Worm (Caenorhabditis elegans) whole organism, young adult: ENCODE data around the gene B0336.7.

Experiments
- B0336.3 ChIP-seq: fragments of 200-800 bp; sonication (Bioruptor generic); IDR thresholded peaks from 2 replicates; pipeline ENCODE4 v1.3.6; 2022; ENCODE audit warnings: missing genetic modification characterization, missing compliant biosample characterization
- C17E4.6 ChIP-seq: fragments of 200-800 bp; sonication (Bioruptor generic); IDR thresholded peaks from 2 replicates; pipeline ENCODE4 v1.3.6; 2022; ENCODE audit warnings: missing genetic modification reagents, missing genetic modification characterization, missing compliant biosample characterization
- D2030.7 ChIP-seq: fragments of 200-800 bp; sonication (Bioruptor generic); IDR thresholded peaks from 2 replicates; pipeline ENCODE4 v1.3.6; 2022; ENCODE audit warnings: missing genetic modification reagents, missing genetic modification characterization, missing compliant biosample characterization
- F10E7.11 ChIP-seq: sonication (generic microtip); optimal IDR thresholded peaks from 2 replicates; lab custom pipeline; 2017; ENCODE audit warnings: mild to moderate bottlenecking, missing genetic modification characterization, moderate library complexity, missing compliant biosample characterization
- F33H1.4 ChIP-seq: fragments of 200-800 bp; sonication (Bioruptor generic); IDR thresholded peaks from 2 replicates; pipeline ENCODE4 v1.3.6; 2022; ENCODE audit warnings: missing genetic modification reagents, missing genetic modification characterization, missing compliant biosample characterization
- F55B11.4 ChIP-seq: sonication (generic microtip); optimal IDR thresholded peaks from 2 replicates; lab custom pipeline; 2016; ENCODE audit warnings: missing compliant biosample characterization, missing genetic modification characterization, borderline replicate concordance; ENCODE audit not compliant: insufficient read depth
- K11D2.4 ChIP-seq: fragments of 200-800 bp; sonication (Bioruptor generic); IDR thresholded peaks from 2 replicates; pipeline ENCODE4 v1.3.6; 2022; ENCODE audit warnings: missing genetic modification reagents, missing genetic modification characterization, missing compliant biosample characterization
- T07F8.4 ChIP-seq: sonication (generic microtip); optimal IDR thresholded peaks from 2 replicates; lab custom pipeline; 2016; ENCODE audit warnings: mild to moderate bottlenecking, missing genetic modification characterization, moderate library complexity, missing compliant biosample characterization
- T26A5.8 ChIP-seq: sonication (generic microtip); optimal IDR thresholded peaks from 2 replicates; lab custom pipeline; 2016; ENCODE audit warnings: missing genetic modification characterization, missing compliant biosample characterization
- Y53F4B.3 ChIP-seq: fragments of 200-800 bp; sonication (Bioruptor generic); IDR thresholded peaks from 2 replicates; pipeline ENCODE4 v1.3.6; 2022; ENCODE audit warnings: missing genetic modification reagents, missing genetic modification characterization, missing compliant biosample characterization
- Y53G8AR.9 ChIP-seq: fragments of 200-800 bp; sonication (Bioruptor generic); conservative IDR thresholded peaks from 2 replicates; pipeline ENCODE4 v1.3.6; 2022; ENCODE audit warnings: missing genetic modification reagents, missing genetic modification characterization, missing compliant biosample characterization
- aptf-3 ChIP-seq: fragments of 200-800 bp; sonication (Bioruptor generic); IDR thresholded peaks from 2 replicates; pipeline ENCODE4 v1.3.6; 2022; ENCODE audit warnings: missing genetic modification characterization, missing compliant biosample characterization
- athp-1 ChIP-seq: sonication (generic microtip); optimal IDR thresholded peaks from 2 replicates; lab custom pipeline; 2017; ENCODE audit warnings: mild to moderate bottlenecking, missing genetic modification characterization, missing compliant biosample characterization
- bed-2 ChIP-seq: fragments of 200-800 bp; sonication (Bioruptor generic); IDR thresholded peaks from 2 replicates; pipeline ENCODE4 v1.3.6; 2022; ENCODE audit warnings: missing genetic modification reagents, missing genetic modification characterization, missing compliant biosample characterization
- ceh-100 ChIP-seq: fragments of 200-800 bp; sonication (Bioruptor generic); IDR thresholded peaks from 2 replicates; pipeline ENCODE4 v1.3.6; 2022; ENCODE audit warnings: missing genetic modification reagents, missing genetic modification characterization, missing compliant biosample characterization
- ceh-27 ChIP-seq: fragments of 200-800 bp; sonication (Bioruptor generic); optimal IDR thresholded peaks from 2 replicates; lab custom pipeline; 2018; ENCODE audit warnings: mild to moderate bottlenecking, missing genetic modification characterization, moderate library complexity, missing compliant biosample characterization
- ceh-40 ChIP-seq: fragments of 200-800 bp; sonication (Bioruptor generic); IDR thresholded peaks from 2 replicates; pipeline ENCODE4 v1.3.6; 2022; ENCODE audit warnings: missing genetic modification characterization, missing compliant biosample characterization
- ceh-79 ChIP-seq: sonication (generic microtip); optimal IDR thresholded peaks from 2 replicates; lab custom pipeline; 2017; ENCODE audit warnings: mild to moderate bottlenecking, missing genetic modification characterization, missing compliant biosample characterization
- dpl-1 ChIP-seq: fragments of 150-350 bp; optimal IDR thresholded peaks from 2 replicates; lab custom pipeline; 2014; ENCODE audit warnings: missing biosample characterization, missing genetic modification reagents, missing genetic modification characterization
- egl-44 ChIP-seq: fragments of 200-800 bp; sonication (Bioruptor generic); IDR thresholded peaks from 2 replicates; pipeline ENCODE4 v1.3.6; 2022; ENCODE audit warnings: missing genetic modification reagents, missing genetic modification characterization, missing compliant biosample characterization
- ekl-4 ChIP-seq: fragments of 200-800 bp; sonication (Bioruptor generic); IDR thresholded peaks from 2 replicates; pipeline ENCODE4 v1.3.6; 2022; ENCODE audit warnings: missing genetic modification reagents, missing genetic modification characterization, missing compliant biosample characterization
- ets-4 ChIP-seq: fragments of 200-800 bp; sonication (Bioruptor generic); optimal IDR thresholded peaks from 2 replicates; lab custom pipeline; 2018; ENCODE audit warnings: mild to moderate bottlenecking, missing genetic modification characterization, missing compliant biosample characterization
- gei-17 ChIP-seq: fragments of 200-800 bp; sonication (Bioruptor generic); optimal IDR thresholded peaks from 2 replicates; lab custom pipeline; 2018; ENCODE audit warnings: mild to moderate bottlenecking, missing genetic modification characterization, missing compliant biosample characterization
- hsf-1 ChIP-seq: fragments of 200-800 bp; sonication (Bioruptor generic); IDR thresholded peaks from 2 replicates; pipeline ENCODE4 v1.3.6; 2022; ENCODE audit warnings: missing genetic modification reagents, missing genetic modification characterization, missing compliant biosample characterization
- lag-1 ChIP-seq: fragments of 200-800 bp; sonication (Bioruptor generic); IDR thresholded peaks from 2 replicates; pipeline ENCODE4 v1.3.6; 2022; ENCODE audit warnings: missing genetic modification reagents, missing genetic modification characterization, missing compliant biosample characterization
- lin-35 ChIP-seq, 3 experiments: fragments of 150-350 bp in 2 of 3; sonication (generic microtip) in 1 of 3; optimal IDR thresholded peaks; 2 replicates each; lab custom pipeline; 2014 to 2018; ENCODE audit warnings: missing biosample characterization in 3 of 3, missing genetic modification characterization in 3 of 3, missing genetic modification reagents in 3 of 3
- lir-1 ChIP-seq: fragments of 200-800 bp; sonication (Bioruptor generic); conservative IDR thresholded peaks from 2 replicates; pipeline ENCODE4 v1.3.6; 2022; ENCODE audit warnings: missing genetic modification reagents, missing genetic modification characterization, missing compliant biosample characterization
- lsl-1 ChIP-seq: fragments of 200-800 bp; sonication (Bioruptor generic); optimal IDR thresholded peaks from 2 replicates; lab custom pipeline; 2018; ENCODE audit warnings: mild to moderate bottlenecking, missing genetic modification characterization, moderate library complexity, missing compliant biosample characterization
- madf-8 ChIP-seq: fragments of 200-800 bp; sonication (Bioruptor generic); conservative IDR thresholded peaks from 2 replicates; pipeline ENCODE4 v1.3.6; 2022; ENCODE audit warnings: missing genetic modification reagents, missing genetic modification characterization, missing compliant biosample characterization
- mcd-1 ChIP-seq: fragments of 200-800 bp; sonication (Bioruptor generic); IDR thresholded peaks from 2 replicates; pipeline ENCODE4 v1.3.6; 2022; ENCODE audit warnings: missing genetic modification reagents, missing genetic modification characterization, missing compliant biosample characterization
- nhr-179 ChIP-seq: sonication (generic microtip); optimal IDR thresholded peaks from 2 replicates; lab custom pipeline; 2016; ENCODE audit warnings: mild to moderate bottlenecking, missing genetic modification characterization, missing compliant biosample characterization
- pbrm-1 ChIP-seq: fragments of 200-800 bp; sonication (Bioruptor generic); IDR thresholded peaks from 2 replicates; pipeline ENCODE4 v1.3.6; 2022; ENCODE audit warnings: missing genetic modification reagents, missing genetic modification characterization, missing compliant biosample characterization
- rcor-1 ChIP-seq: fragments of 200-800 bp; sonication (Bioruptor generic); IDR thresholded peaks from 2 replicates; pipeline ENCODE4 v1.3.6; 2022; ENCODE audit warnings: missing genetic modification reagents, missing genetic modification characterization, missing compliant biosample characterization
- sdz-38 ChIP-seq: sonication (generic microtip); optimal IDR thresholded peaks from 2 replicates; lab custom pipeline; 2016; ENCODE audit warnings: missing genotype, missing genetic modification characterization, missing compliant biosample characterization
- snpc-4 ChIP-seq, 5 experiments: fragments of 150-350 bp in 1 of 5; sonication (generic microtip) in 4 of 5; optimal IDR thresholded peaks; 2 replicates each; lab custom pipeline; 2014 to 2018; ENCODE audit warnings: missing genetic modification characterization in 5 of 5, missing biosample characterization in 3 of 5, antibody characterized with exemption in 2 of 5, mild to moderate bottlenecking in 2 of 5, missing compliant biosample characterization in 2 of 5, missing genotype in 2 of 5, moderate library complexity in 2 of 5, missing genetic modification reagents in 1 of 5
- tbp1 ChIP-seq: fragments of 200-800 bp; sonication (Bioruptor generic); optimal IDR thresholded peaks from 2 replicates; lab custom pipeline; 2018; ENCODE audit warnings: mild to moderate bottlenecking, missing genetic modification characterization, missing compliant biosample characterization
- tlf-1 ChIP-seq: fragments of 200-800 bp; sonication (Bioruptor generic); optimal IDR thresholded peaks from 2 replicates; lab custom pipeline; 2018; ENCODE audit warnings: mild to moderate bottlenecking, missing genetic modification characterization, missing compliant biosample characterization
- ztf-26 ChIP-seq: sonication (generic microtip); optimal IDR thresholded peaks from 2 replicates; lab custom pipeline; 2017; ENCODE audit warnings: missing genetic modification characterization, missing compliant biosample characterization

Gene B0336.7

DNA sequence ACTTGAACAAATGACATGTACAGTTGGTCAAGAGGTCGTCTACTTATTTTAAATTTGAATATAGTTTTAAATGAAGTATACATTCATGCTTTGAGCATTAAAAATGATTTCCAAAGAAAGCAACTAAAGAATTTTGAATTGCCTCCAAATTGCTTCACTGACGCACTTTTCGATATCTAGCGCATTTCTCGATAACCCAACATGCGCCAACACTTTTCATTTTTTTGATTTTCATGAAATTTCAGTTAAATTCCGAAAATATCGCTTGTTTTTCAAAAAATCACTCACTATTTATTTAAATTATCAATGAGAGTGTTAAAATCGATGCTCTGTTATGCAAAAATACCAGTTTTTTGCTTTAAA lies 22.6 kb upstream of the B0336.7 start (continued):
- peak; percentile 68 for TF ChIP-seq lsl-1 (GFP tag; lab: Kevin White, UChicago)
- no peak for TF ChIP-seq Y53G8AR.9 (GFP tag; lab: Robert Waterston, UW)
- peak; percentile 29 for TF ChIP-seq tbp1 (GFP tag; lab: Kevin White, UChicago)
- no peak for TF ChIP-seq snpc-4 (GFP tag; optimal IDR thresholded peaks at IDR 0.05; lab: Kevin White, UChicago)
- TF ChIP-seq snpc-4 (tag; optimal IDR thresholded peaks at IDR 0.05; lab: Kevin White, UChicago): no peak
- TF ChIP-seq F10E7.11 (tag; lab: Kevin White, UChicago): no peak
- no peak for TF ChIP-seq ceh-27 (GFP tag; lab: Kevin White, UChicago)
- TF ChIP-seq sdz-38 (tag; lab: Kevin White, UChicago): no peak
- no peak for TF ChIP-seq nhr-179 (tag; lab: Kevin White, UChicago)
- TF ChIP-seq F33H1.4 (GFP tag; lab: Robert Waterston, UW): peak; percentile 79
- no peak for TF ChIP-seq ceh-100
- no peak for TF ChIP-seq ceh-40 (GFP tag; lab: Robert Waterston, UW)
- peak; percentile 48 to 75 (median 60) for TF ChIP-seq lin-35 (GFP tag; optimal IDR thresholded peaks at IDR 0.05; lab: Kevin White, UChicago)
- TF ChIP-seq hsf-1 (GFP tag; lab: Robert Waterston, UW): peak; percentile 48; the same call in 1 of the 2 replicates
- peak; percentile 69 for TF ChIP-seq madf-8 (GFP tag; lab: Robert Waterston, UW)
- no peak; the same call in 1 of the 2 replicates for TF ChIP-seq lir-1 (GFP tag; lab: Robert Waterston, UW)
- peak; percentile 50; the same call in 1 of the 2 replicates for TF ChIP-seq pbrm-1
- TF ChIP-seq bed-2 (GFP tag; lab: Robert Waterston, UW): no peak
- TF ChIP-seq egl-44 (GFP tag; lab: Robert Waterston, UW): no peak
- TF ChIP-seq rcor-1 (GFP tag; lab: Robert Waterston, UW): peak; percentile 42; the same call in 1 of the 2 replicates
- peak; percentile 78 for TF ChIP-seq dpl-1 (GFP tag; lab: Kevin White, UChicago)
- no peak for TF ChIP-seq B0336.3 (GFP tag; lab: Robert Waterston, UW)
- TF ChIP-seq mcd-1 (GFP tag; lab: Robert Waterston, UW): peak; percentile 36; the same call in 1 of the 2 replicates
- TF ChIP-seq ztf-26: no peak
- no peak for TF ChIP-seq Y53F4B.3
- no peak for TF ChIP-seq F55B11.4 (tag; lab: Kevin White, UChicago)

DNA sequence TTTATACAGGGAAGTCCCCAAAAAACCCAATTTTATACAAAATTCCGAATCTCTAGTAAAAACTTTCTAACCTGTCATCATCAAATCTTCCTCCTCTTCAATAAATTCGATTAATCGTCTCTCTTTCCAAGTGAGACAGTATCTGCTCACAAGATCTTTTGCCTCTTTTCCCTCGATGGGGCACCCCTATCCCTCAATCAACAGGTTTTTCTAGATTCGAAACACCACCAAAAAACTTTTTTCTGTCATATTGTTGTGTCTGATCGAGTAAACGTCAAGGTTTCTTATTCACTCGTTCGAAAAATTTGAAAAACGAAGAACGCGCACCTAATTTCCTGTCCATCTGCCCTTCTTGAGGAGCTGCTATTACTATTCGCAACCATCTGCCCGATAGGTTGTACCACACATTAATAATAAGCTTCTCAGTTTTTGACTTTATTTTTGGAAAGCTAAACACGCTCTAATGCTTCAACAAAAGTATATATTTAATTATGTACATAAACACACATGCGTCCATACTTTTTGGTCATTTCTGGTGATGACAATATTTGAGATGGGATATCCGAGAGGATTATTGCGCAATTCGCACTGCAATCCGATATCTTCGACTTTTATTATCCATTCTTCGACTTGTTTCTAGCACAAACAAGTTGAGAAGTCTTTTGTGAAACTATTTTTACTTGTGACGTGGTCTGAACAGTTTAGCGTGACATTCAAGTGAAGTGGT lies 22.1 kb upstream of the B0336.7 start:
- TF ChIP-seq C17E4.6 (GFP tag; lab: Robert Waterston, UW) (no peak), K11D2.4 (no peak), T07F8.4 (tag; lab: Kevin White, UChicago) (no peak), gei-17 (GFP tag; lab: Kevin White, UChicago) (no peak), ceh-27 (GFP tag; lab: Kevin White, UChicago) (no peak), ceh-79 (tag; lab: Kevin White, UChicago) (no peak), lir-1 (GFP tag; lab: Robert Waterston, UW) (no peak), athp-1 (tag; lab: Kevin White, UChicago) (no peak), tlf-1 (GFP tag; lab: Kevin White, UChicago) (no peak), D2030.7 (GFP tag; lab: Robert Waterston, UW) (no peak), ets-4 (GFP tag; lab: Kevin White, UChicago) (no peak), dpl-1 (GFP tag; lab: Kevin White, UChicago) (no peak), T26A5.8 (tag; lab: Kevin White, UChicago) (no peak), lag-1 (GFP tag; lab: Robert Waterston, UW) (no peak), ekl-4 (GFP tag; lab: Robert Waterston, UW) (no peak), madf-8 (GFP tag; lab: Robert Waterston, UW) (no peak), snpc-4 (GFP tag; optimal IDR thresholded peaks at IDR 0.05; lab: Kevin White, UChicago) (no peak), snpc-4 (tag; optimal IDR thresholded peaks at IDR 0.05; lab: Kevin White, UChicago) (no peak), aptf-3 (no peak)
